Worm (Caenorhabditis elegans) whole organism, L2 larva: Measurements from ENCODE around the gene eri-1.
A peak's percentile ranks its signal among the peaks of the same experiment; 100 is the strongest.

ENCODE experiments used
- C34F6.9 ChIP-seq: fragments of 150-350 bp; optimal IDR thresholded peaks from 2 replicates; lab custom pipeline; 2014; ENCODE audit warnings: missing biosample characterization, missing genetic modification characterization
- F13H6.1 ChIP-seq: sonication (generic microtip); optimal IDR thresholded peaks from 2 replicates; lab custom pipeline; 2016; ENCODE audit warnings: missing genetic modification characterization, missing compliant biosample characterization
- alr-1 ChIP-seq: fragments of 150-350 bp; optimal IDR thresholded peaks from 2 replicates; lab custom pipeline; 2014; ENCODE audit warnings: missing biosample characterization, missing genetic modification characterization
- ama-1 ChIP-seq: fragments of 150-350 bp; optimal IDR thresholded peaks from 2 replicates; lab custom pipeline; 2018; ENCODE audit warnings: inconsistent platforms
- blmp-1 ChIP-seq: sonication (generic microtip); optimal IDR thresholded peaks from 2 replicates; lab custom pipeline; 2017; ENCODE audit warnings: missing genetic modification characterization, mild to moderate bottlenecking, missing compliant biosample characterization, antibody characterized with exemption, moderate library complexity; ENCODE audit not compliant: insufficient read depth
- ceh-16 ChIP-seq: fragments of 150-350 bp; optimal IDR thresholded peaks from 2 replicates; lab custom pipeline; 2014; ENCODE audit warnings: missing biosample characterization, missing genetic modification characterization
- ceh-82 ChIP-seq: fragments of 150-350 bp; optimal IDR thresholded peaks from 2 replicates; lab custom pipeline; 2014; ENCODE audit warnings: missing biosample characterization, missing genetic modification characterization
- crh-2 ChIP-seq: sonication (generic microtip); optimal IDR thresholded peaks from 2 replicates; lab custom pipeline; 2017; ENCODE audit warnings: missing biosample characterization, missing genetic modification characterization
- egl-27 ChIP-seq: sonication (generic microtip); optimal IDR thresholded peaks from 3 replicates; lab custom pipeline; 2017; ENCODE audit warnings: missing biosample characterization, missing genetic modification reagents, missing genetic modification characterization
- elt-1 ChIP-seq: fragments of 150-350 bp; optimal IDR thresholded peaks from 2 replicates; lab custom pipeline; 2014; ENCODE audit warnings: missing biosample characterization, missing genetic modification characterization
- fos-1 ChIP-seq: fragments of 150-350 bp; optimal IDR thresholded peaks from 2 replicates; lab custom pipeline; 2014; ENCODE audit warnings: missing biosample characterization, missing genetic modification characterization
- gmeb-1 ChIP-seq: fragments of 150-350 bp; optimal IDR thresholded peaks from 2 replicates; lab custom pipeline; 2014; ENCODE audit warnings: missing biosample characterization, missing genetic modification characterization
- lin-11 ChIP-seq: fragments of 150-350 bp; sonication (generic microtip); optimal IDR thresholded peaks from 2 replicates; lab custom pipeline; 2014; ENCODE audit warnings: missing biosample characterization, missing genetic modification characterization, inconsistent platforms, mixed read lengths
- lin-13 ChIP-seq: fragments of 150-350 bp; optimal IDR thresholded peaks from 2 replicates; lab custom pipeline; 2014; ENCODE audit warnings: missing biosample characterization, missing genetic modification reagents, missing genetic modification characterization
- lin-39 ChIP-seq: fragments of 150-350 bp; optimal IDR thresholded peaks from 2 replicates; lab custom pipeline; 2014; ENCODE audit warnings: missing biosample characterization, missing genetic modification reagents, missing genetic modification characterization
- lsy-2 ChIP-seq, 2 experiments: fragments of 150-350 bp in 1 of 2; sonication (generic microtip) in 1 of 2; optimal IDR thresholded peaks; 2 replicates each; lab custom pipeline; 2014 to 2017; ENCODE audit warnings: missing biosample characterization in 2 of 2, missing genetic modification characterization in 2 of 2
- mab-5 ChIP-seq: fragments of 150-350 bp; optimal IDR thresholded peaks from 2 replicates; lab custom pipeline; 2014; ENCODE audit warnings: missing biosample characterization, missing genetic modification characterization
- mbf-1 ChIP-seq: sonication (generic microtip); optimal IDR thresholded peaks from 2 replicates; lab custom pipeline; 2017; ENCODE audit warnings: missing biosample characterization, missing genetic modification characterization
- mdl-1 ChIP-seq, 2 experiments: fragments of 150-350 bp in 1 of 2; sonication (generic microtip) in 1 of 2; optimal IDR thresholded peaks; 2 replicates each; lab custom pipeline; 2017; ENCODE audit warnings: missing biosample characterization in 2 of 2, missing genetic modification characterization in 2 of 2
- nhr-10 ChIP-seq: sonication (generic microtip); optimal IDR thresholded peaks from 2 replicates; lab custom pipeline; 2017; ENCODE audit warnings: missing biosample characterization, missing genetic modification characterization
- nhr-11 ChIP-seq: fragments of 150-350 bp; optimal IDR thresholded peaks from 2 replicates; lab custom pipeline; 2014; ENCODE audit warnings: missing biosample characterization, missing genetic modification characterization
- nhr-12 ChIP-seq: fragments of 150-350 bp; optimal IDR thresholded peaks from 2 replicates; lab custom pipeline; 2014; ENCODE audit warnings: missing biosample characterization, missing genetic modification characterization
- nhr-129 ChIP-seq: fragments of 150-350 bp; optimal IDR thresholded peaks from 2 replicates; lab custom pipeline; 2014; ENCODE audit warnings: missing biosample characterization, missing genetic modification characterization
- nhr-21 ChIP-seq: fragments of 150-350 bp; optimal IDR thresholded peaks from 2 replicates; lab custom pipeline; 2014; ENCODE audit warnings: missing biosample characterization, missing genetic modification characterization
- nhr-23 ChIP-seq: fragments of 150-350 bp; optimal IDR thresholded peaks from 2 replicates; lab custom pipeline; 2014; ENCODE audit warnings: missing biosample characterization, missing genetic modification reagents, missing genetic modification characterization
- nhr-25 ChIP-seq: fragments of 150-350 bp; sonication (generic microtip); optimal IDR thresholded peaks from 3 replicates; lab custom pipeline; 2014; ENCODE audit warnings: missing biosample characterization, missing genetic modification characterization
- nhr-6 ChIP-seq: fragments of 150-350 bp; optimal IDR thresholded peaks from 2 replicates; lab custom pipeline; 2014; ENCODE audit warnings: missing biosample characterization, missing genetic modification characterization
- nhr-77 ChIP-seq: fragments of 150-350 bp; optimal IDR thresholded peaks from 2 replicates; lab custom pipeline; 2014; ENCODE audit warnings: missing biosample characterization, missing genetic modification characterization
- sem-4 ChIP-seq: fragments of 150-350 bp; optimal IDR thresholded peaks from 2 replicates; lab custom pipeline; 2014; ENCODE audit warnings: missing biosample characterization, missing genetic modification reagents, missing genetic modification characterization
- sma-3 ChIP-seq: sonication (generic microtip); optimal IDR thresholded peaks from 2 replicates; lab custom pipeline; 2016; ENCODE audit warnings: missing genetic modification reagents, missing genetic modification characterization, missing compliant biosample characterization
- sma-9 ChIP-seq, 2 experiments: fragments of 150-350 bp in 1 of 2; sonication (generic microtip) in 1 of 2; optimal IDR thresholded peaks; 2 replicates each; lab custom pipeline; 2014 to 2016; ENCODE audit warnings: missing genetic modification characterization in 2 of 2, mild to moderate bottlenecking in 1 of 2, missing biosample characterization in 1 of 2, missing compliant biosample characterization in 1 of 2, missing genetic modification reagents in 1 of 2, moderate library complexity in 1 of 2
- snpc-4 ChIP-seq: fragments of 150-350 bp; optimal IDR thresholded peaks from 2 replicates; lab custom pipeline; 2014; ENCODE audit warnings: missing biosample characterization, missing genetic modification characterization
- unc-39 ChIP-seq: fragments of 150-350 bp; optimal IDR thresholded peaks from 2 replicates; lab custom pipeline; 2014; ENCODE audit warnings: missing biosample characterization, missing genetic modification characterization
- unc-55 ChIP-seq: fragments of 150-350 bp; sonication (generic microtip); optimal IDR thresholded peaks from 3 replicates; lab custom pipeline; 2014; ENCODE audit warnings: missing biosample characterization, missing genetic modification reagents, missing genetic modification characterization
- unc-62 ChIP-seq: fragments of 150-350 bp; optimal IDR thresholded peaks from 2 replicates; lab custom pipeline; 2014; ENCODE audit warnings: missing biosample characterization, missing genetic modification reagents, missing genetic modification characterization
- ztf-1 ChIP-seq: fragments of 200-800 bp; sonication (Bioruptor generic); conservative IDR thresholded peaks from 2 replicates; pipeline ENCODE4 v1.3.6; 2022; ENCODE audit warnings: missing genetic modification characterization, missing compliant biosample characterization

The eri-1 gene

ce11 chrIV:409935-410334 lies 9.8 kb downstream of the eri-1 start, which contains the start of gene kgb-1:
TSS of gene kgb-1 (minus strand) at chrIV:410035.
- no peak for TF ChIP-seq ceh-82 (tag; lab: Kevin White, UChicago)
- no peak for TF ChIP-seq nhr-11 (tag; lab: Kevin White, UChicago)
- TF ChIP-seq gmeb-1 = no peak
- no peak for TF ChIP-seq mdl-1 (tag; optimal IDR thresholded peaks at IDR 0.05; lab: Kevin White, UChicago)
- no peak for TF ChIP-seq C34F6.9 (tag; lab: Kevin White, UChicago)
- no peak for TF ChIP-seq egl-27 (tag; lab: Kevin White, UChicago)
- TF ChIP-seq crh-2 = no peak

- TF ChIP-seq lin-39 (tag; lab: Kevin White, UChicago) = no peak
- TF ChIP-seq fos-1 = peak; percentile 96
Observed at ce11 chrIV:408892-409291, 10.9 kb downstream of the eri-1 start.

ce11 chrIV:401395-401794 lies 18.4 kb downstream of the eri-1 start, which contains the start of gene gpa-4:
TSS of gene gpa-4 (plus strand) at chrIV:401695.
- TF ChIP-seq ztf-1 (GFP tag; lab: Robert Waterston, UW) = no peak
- TF ChIP-seq ceh-82 (tag; lab: Kevin White, UChicago) = no peak
- TF ChIP-seq nhr-23 (tag; lab: Kevin White, UChicago) = no peak
- no peak for TF ChIP-seq unc-55
- no peak for TF ChIP-seq fos-1
- TF ChIP-seq mbf-1 (tag; lab: Kevin White, UChicago) = no peak
- TF ChIP-seq nhr-10 (tag; lab: Kevin White, UChicago) = no peak
- TF ChIP-seq nhr-25 (tag; lab: Kevin White, UChicago) = no peak
- TF ChIP-seq sma-3 (GFP tag; lab: Kevin White, UChicago) = no peak
- no peak for TF ChIP-seq C34F6.9 (tag; lab: Kevin White, UChicago)
- no peak for TF ChIP-seq nhr-21 (tag; lab: Kevin White, UChicago)
- no peak for TF ChIP-seq sem-4 (tag; lab: Kevin White, UChicago)
- TF ChIP-seq nhr-11 (tag; lab: Kevin White, UChicago) = no peak

- TF ChIP-seq nhr-6 (no peak), fos-1 (no peak), egl-27 (tag; lab: Kevin White, UChicago) (no peak), sem-4 (tag; lab: Kevin White, UChicago) (no peak), alr-1 (no peak), nhr-12 (tag; lab: Kevin White, UChicago) (no peak), ceh-16 (no peak), ceh-82 (tag; lab: Kevin White, UChicago) (no peak), lin-13 (GFP tag; lab: Kevin White, UChicago) (no peak)
- TF ChIP-seq, all 48 proteins: peak for 0
Observed at ce11 chrIV:396373-396772, 23.4 kb downstream of the eri-1 start, which contains the start of gene rrp-8. TSS of gene rrp-8 (plus strand) at chrIV:396545.

- TF ChIP-seq ceh-16 (no peak), mbf-1 (tag; lab: Kevin White, UChicago) (no peak), sma-9 (GFP tag; optimal IDR thresholded peaks at IDR 0.05; lab: Kevin White, UChicago) (peak; percentile 52), sma-9 (tag; optimal IDR thresholded peaks at IDR 0.05; lab: Kevin White, UChicago) (no peak), nhr-129 (peak; percentile 81), lin-11 (peak; percentile 45), snpc-4 (no peak), nhr-21 (tag; lab: Kevin White, UChicago) (peak; percentile 51), unc-62 (GFP tag; lab: Kevin White, UChicago) (no peak), crh-2 (peak; percentile 71), ama-1 (lab: Kevin White, UChicago) (no peak), elt-1 (no peak), unc-55 (peak; percentile 86), F13H6.1 (peak; percentile 52), lsy-2 (tag; optimal IDR thresholded peaks at IDR 0.05; lab: Kevin White, UChicago) (peak; percentile 96 to 99), C34F6.9 (tag; lab: Kevin White, UChicago) (peak; percentile 92), ztf-1 (GFP tag; lab: Robert Waterston, UW) (no peak), ceh-82 (tag; lab: Kevin White, UChicago) (no peak), nhr-25 (tag; lab: Kevin White, UChicago) (peak; percentile 47), nhr-6 (peak; percentile 2), unc-39 (tag; lab: Kevin White, UChicago) (no peak), mab-5 (peak; percentile 11), blmp-1 (tag; lab: Kevin White, UChicago) (peak; percentile 3), fos-1 (peak; percentile 30), gmeb-1 (peak; percentile 75), nhr-77 (no peak), sma-3 (GFP tag; lab: Kevin White, UChicago) (peak; percentile 58), lin-13 (GFP tag; lab: Kevin White, UChicago) (peak; percentile 49)
Observed at ce11 chrIV:393409-393930, 26.3 kb downstream of the eri-1 start, which contains the start of the genes T07A9.15 and nog-1. TSS of gene T07A9.15 (minus strand) at chrIV:393546. TSS of gene nog-1 (plus strand) at chrIV:393880.
